Worm (Caenorhabditis elegans): ENCODE measurements around the gene cept-2.

The cept-2 gene

ce11 chrV:14372774-14373173 lies 25.2 kb downstream of the cept-2 start, which contains the start of gene unc-39 (continued):
- TF ChIP-seq hmg-1.2 (GFP tag; IDR thresholded peaks at IDR 0.05) (no peak), sea-2 (GFP tag; IDR thresholded peaks at IDR 0.05) (no peak)

- TF ChIP-seq mxl-1 (tag; optimal IDR thresholded peaks at IDR 0.05) (no peak), nfya-2 (GFP tag; IDR thresholded peaks at IDR 0.05) (no peak), egrh-3 (GFP tag; IDR thresholded peaks at IDR 0.05) (no peak), cebp-1 (GFP tag; IDR thresholded peaks at IDR 0.05) (no peak), cebp-1 (tag; optimal IDR thresholded peaks at IDR 0.05) (no peak), tlf-1 (GFP tag; optimal IDR thresholded peaks at IDR 0.05) (no peak), zim-3 (tag; optimal IDR thresholded peaks at IDR 0.05) (no peak), mel-28 (tag; optimal IDR thresholded peaks at IDR 0.05; ENCODE audit: borderline replicate concordance) (no peak), hmg-20 (GFP tag; IDR thresholded peaks at IDR 0.05) (no peak), nhr-80 (tag; optimal IDR thresholded peaks at IDR 0.05) (no peak), Y56A3A.18 (GFP tag; IDR thresholded peaks at IDR 0.05) (no peak), ceh-58 (GFP tag; IDR thresholded peaks at IDR 0.05) (no peak), K11D2.4 (GFP tag; IDR thresholded peaks at IDR 0.05) (no peak)
Observed at ce11 chrV:14378052-14378451, 30.5 kb downstream of the cept-2 start.

- TF ChIP-seq snpc-3.4 (tag; optimal IDR thresholded peaks at IDR 0.05) (no peak), dpl-1 (GFP tag; optimal IDR thresholded peaks at IDR 0.05) (no peak), sea-2 (GFP tag; IDR thresholded peaks at IDR 0.05) (no peak), nfya-2 (GFP tag; IDR thresholded peaks at IDR 0.05) (no peak), B0336.3 (GFP tag; IDR thresholded peaks at IDR 0.05) (no peak), D2030.7 (GFP tag; IDR thresholded peaks at IDR 0.05) (no peak), bed-2 (GFP tag; IDR thresholded peaks at IDR 0.05) (no peak), F37B4.10 (GFP tag; IDR thresholded peaks at IDR 0.05) (no peak), gei-17 (GFP tag; optimal IDR thresholded peaks at IDR 0.05) (no peak), tlf-1 (GFP tag; optimal IDR thresholded peaks at IDR 0.05) (no peak), nfyb-1 (GFP tag; IDR thresholded peaks at IDR 0.05) (no peak)
Observed at ce11 chrV:14378986-14379385, 31.4 kb downstream of the cept-2 start, which contains the start of gene npr-43. TSS of gene npr-43 (minus strand) at chrV:14379086.

ce11 chrV:14380242-14380641 lies 32.7 kb downstream of the cept-2 start:
- no peak for TF ChIP-seq hmg-1.2 (GFP tag; IDR thresholded peaks at IDR 0.05)
- no peak for TF ChIP-seq dpff-1 (tag; optimal IDR thresholded peaks at IDR 0.05)
- TF ChIP-seq pha-4 (tag; optimal IDR thresholded peaks at IDR 0.05), result no peak
- TF ChIP-seq mes-4 (tag; optimal IDR thresholded peaks at IDR 0.05), result no peak
- no peak for TF ChIP-seq cebp-2 (GFP tag; IDR thresholded peaks at IDR 0.05)

- TF ChIP-seq Y56A3A.18 (GFP tag; IDR thresholded peaks at IDR 0.05), result no peak
- TF ChIP-seq B0336.3 (GFP tag; IDR thresholded peaks at IDR 0.05), result no peak
- no peak for TF ChIP-seq sdz-38 (tag; optimal IDR thresholded peaks at IDR 0.05)
- TF ChIP-seq ccch-3 (GFP tag; optimal IDR thresholded peaks at IDR 0.05), result no peak
Observed at ce11 chrV:14391830-14392229, 44.3 kb downstream of the cept-2 start, which contains the start of gene C15H11.10. TSS of gene C15H11.10 (plus strand) at chrV:14392130.

- TF ChIP-seq mes-4 (tag; optimal IDR thresholded peaks at IDR 0.05) (no peak), rcor-1 (GFP tag; IDR thresholded peaks at IDR 0.05) (no peak), D2030.7 (GFP tag; IDR thresholded peaks at IDR 0.05) (no peak), ceh-40 (GFP tag; IDR thresholded peaks at IDR 0.05) (no peak), aptf-2 (GFP tag; conservative IDR thresholded peaks at IDR 0.05) (no peak), dpl-1 (GFP tag; optimal IDR thresholded peaks at IDR 0.05) (no peak), hrde-1 (tag; optimal IDR thresholded peaks at IDR 0.05; ENCODE audit: borderline replicate concordance) (no peak), Y79H2A.3 (GFP tag; conservative IDR thresholded peaks at IDR 0.05) (no peak), hmg-1.2 (GFP tag; IDR thresholded peaks at IDR 0.05) (no peak), B0261.1 (tag; optimal IDR thresholded peaks at IDR 0.05) (no peak), let-607 (tag; optimal IDR thresholded peaks at IDR 0.05) (no peak), hmg-20 (GFP tag; IDR thresholded peaks at IDR 0.05) (no peak), atf-7 (tag; optimal IDR thresholded peaks at IDR 0.05) (no peak), egrh-3 (GFP tag; IDR thresholded peaks at IDR 0.05) (no peak), ets-4 (GFP tag; optimal IDR thresholded peaks at IDR 0.05) (no peak), ztf-3 (GFP tag; optimal IDR thresholded peaks at IDR 0.05) (no peak), ccch-3 (GFP tag; optimal IDR thresholded peaks at IDR 0.05) (no peak), sptf-2 (GFP tag; optimal IDR thresholded peaks at IDR 0.05) (no peak)
Observed at ce11 chrV:14393504-14393903, 45.9 kb downstream of the cept-2 start, which contains the start of gene C15H11.1. TSS of gene C15H11.1 (plus strand) at chrV:14393804.
